Fruit fly (Drosophila melanogaster): Measurements from ENCODE around the gene gammaCOP.

gammaCOP gene

DNA sequence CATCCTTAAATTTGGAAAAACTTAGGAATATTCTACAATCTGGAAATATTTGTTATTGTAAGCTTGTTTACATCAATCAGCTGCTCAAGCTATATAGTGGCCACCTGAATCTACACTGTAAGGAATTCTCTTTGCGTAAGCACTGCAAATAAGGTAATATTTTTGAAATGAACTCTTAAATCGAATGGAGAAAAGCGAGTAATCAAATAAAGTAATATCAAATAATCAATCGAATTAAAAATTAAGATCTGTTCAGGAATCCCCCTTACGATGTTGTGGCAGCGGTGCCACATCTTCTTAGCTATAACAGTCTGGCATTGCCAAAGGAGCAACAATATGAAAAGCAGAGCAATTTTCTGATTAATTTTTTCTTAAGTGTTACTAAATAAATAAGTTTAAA is 44.1 kb downstream of the gammaCOP start, which contains the start of the genes Mnat9 and CG1792:
TSS of gene Mnat9 (minus strand) at position 160 of the 400 bp plus-strand sequence.
TSS of gene CG1792 (plus strand) at position 303 of the 400 bp plus-strand sequence.
- TF ChIP-seq EcR (GFP tag; optimal IDR thresholded peaks at IDR 0.05) (no peak), Dll (optimal IDR thresholded peaks at IDR 0.05) (no peak), psq (optimal IDR thresholded peaks at IDR 0.05) (no peak), pan (optimal IDR thresholded peaks at IDR 0.05) (no peak), CG8478 (optimal IDR thresholded peaks at IDR 0.05) (no peak), usp (GFP tag; optimal IDR thresholded peaks at IDR 0.05) (no peak)

DNA sequence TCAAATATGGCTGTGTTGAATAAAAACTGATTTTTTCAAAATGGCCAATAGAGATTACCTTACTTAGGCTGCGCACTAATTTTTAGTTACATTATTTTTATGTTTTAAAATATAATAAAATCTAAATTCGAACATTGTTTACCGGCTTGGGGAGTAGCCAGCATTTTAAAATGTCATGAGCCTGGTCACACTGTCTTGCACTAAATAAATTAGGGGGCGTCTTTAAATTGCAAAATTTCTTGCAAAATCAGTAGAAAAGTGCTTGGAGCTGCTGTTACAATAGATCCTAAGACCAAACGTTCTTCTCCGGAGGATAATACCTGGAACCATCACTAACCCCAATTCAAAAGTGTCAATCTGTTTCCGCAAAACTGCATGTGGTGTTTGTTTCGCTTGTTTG is 45.9 kb downstream of the gammaCOP start, which contains the start of gene pasha:
TSS of gene pasha (plus strand) at position 177 of the 400 bp plus-strand sequence.
- no peak for TF ChIP-seq usp (GFP tag; optimal IDR thresholded peaks at IDR 0.05)

DNA sequence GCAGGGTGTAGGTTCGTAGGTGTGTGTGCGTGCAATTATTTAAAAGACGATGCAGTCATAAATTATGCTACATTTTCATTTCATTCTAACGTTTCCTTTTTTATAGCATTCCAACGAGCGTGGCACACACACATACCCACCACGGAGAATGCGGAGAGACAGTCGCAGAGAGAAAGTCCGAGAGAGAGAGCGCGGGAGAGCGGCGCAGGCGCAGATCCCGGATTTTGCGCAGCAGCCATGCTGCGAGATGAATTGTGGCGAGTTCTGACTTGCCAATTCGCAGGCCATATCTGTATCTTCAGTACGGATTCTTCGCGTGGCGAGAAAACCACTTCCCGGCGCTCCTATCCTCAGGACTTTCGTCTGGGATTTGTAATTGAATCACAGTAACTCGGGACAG is 49.9 kb downstream of the gammaCOP start, which contains the start of gene kek6:
TSS of gene kek6 (plus strand) at position 323 of the 400 bp plus-strand sequence.
- TF ChIP-seq CG8478 (optimal IDR thresholded peaks at IDR 0.05) (no peak), usp (GFP tag; optimal IDR thresholded peaks at IDR 0.05) (no peak), EcR (GFP tag; optimal IDR thresholded peaks at IDR 0.05) (no peak), psq (optimal IDR thresholded peaks at IDR 0.05) (no peak), Dll (optimal IDR thresholded peaks at IDR 0.05) (no peak), pan (optimal IDR thresholded peaks at IDR 0.05) (no peak)

DNA sequence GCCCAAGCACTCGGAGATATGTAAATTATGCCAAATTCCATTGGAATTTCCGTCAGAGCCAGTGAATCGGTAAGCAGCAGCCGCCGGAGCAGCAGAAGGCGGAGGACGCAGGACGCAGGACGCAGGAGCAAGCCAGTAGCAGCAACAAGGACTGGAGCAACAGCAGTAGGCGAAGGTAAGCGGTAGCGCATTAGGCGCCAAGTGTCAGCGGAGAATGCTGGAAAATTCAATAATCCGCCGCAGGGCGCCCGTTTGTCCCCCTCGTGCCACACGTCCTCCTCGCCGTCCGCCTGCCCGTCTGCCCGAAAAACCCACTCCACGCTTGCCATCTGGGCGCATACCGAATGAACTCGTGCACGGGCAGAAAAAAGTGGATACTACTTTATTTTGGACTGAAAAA is 50.7 kb downstream of the gammaCOP start:
- no peak for TF ChIP-seq usp (GFP tag; optimal IDR thresholded peaks at IDR 0.05)
- no peak for TF ChIP-seq CG8478 (optimal IDR thresholded peaks at IDR 0.05)
- no peak for TF ChIP-seq pan (optimal IDR thresholded peaks at IDR 0.05)
- no peak for TF ChIP-seq EcR (GFP tag; optimal IDR thresholded peaks at IDR 0.05)
- no peak for TF ChIP-seq Dll (optimal IDR thresholded peaks at IDR 0.05)
- TF ChIP-seq psq (optimal IDR thresholded peaks at IDR 0.05), result no peak

All from whole organism.